Fruit fly (Drosophila melanogaster): ENCODE data around the gene CG5412.

CG5412 gene

dm6 chr3R:20549855-20550603 lies 26.8 kb upstream of the CG5412 start (continued):
- TF ChIP-seq CG9932 (GFP tag; IDR thresholded peaks at IDR 0.05): peak; percentile 78
- TF ChIP-seq CG10431 (GFP tag; optimal IDR thresholded peaks at IDR 0.05): peak; percentile 55
- peak; percentile 81 for TF ChIP-seq odd (GFP tag; optimal IDR thresholded peaks at IDR 0.05)
- peak in 1 of 2 experiments; percentile 21 for TF ChIP-seq crp (GFP tag; optimal IDR thresholded peaks at IDR 0.05)
- TF ChIP-seq schlank (tag; optimal IDR thresholded peaks at IDR 0.05): peak; percentile 49
- peak; percentile 97 for TF ChIP-seq row (GFP tag; IDR thresholded peaks at IDR 0.05)
- peak; percentile 93 for TF ChIP-seq Blimp-1 (GFP tag; optimal IDR thresholded peaks at IDR 0.05)
- peak; percentile 54 for TF ChIP-seq Nf-YB (GFP tag; optimal IDR thresholded peaks at IDR 0.05)
- peak; percentile 25 for TF ChIP-seq trh (GFP tag; optimal IDR thresholded peaks at IDR 0.05)
- peak; percentile 32; the same call in 1 of the 2 replicates for TF ChIP-seq amos (GFP tag; IDR thresholded peaks at IDR 0.05; ENCODE audit: partially characterized antibody)
- peak; percentile 77 for TF ChIP-seq ttk (GFP tag; IDR thresholded peaks at IDR 0.05)
- peak; percentile 56 for TF ChIP-seq CG3065 (GFP tag; optimal IDR thresholded peaks at IDR 0.05)
- TF ChIP-seq CG4328 (GFP tag; optimal IDR thresholded peaks at IDR 0.05): peak; percentile 73
- TF ChIP-seq br (optimal IDR thresholded peaks at IDR 0.05): no peak
- TF ChIP-seq Dad (GFP tag; optimal IDR thresholded peaks at IDR 0.05): no peak
- peak; percentile 16 for TF ChIP-seq Mes4 (GFP tag; optimal IDR thresholded peaks at IDR 0.05)
- peak; percentile 71 for TF ChIP-seq klu (GFP tag; IDR thresholded peaks at IDR 0.05)
- no peak for TF ChIP-seq CG14860 (GFP tag; IDR thresholded peaks at IDR 0.05; ENCODE audit: partially characterized antibody)
- peak; percentile 64 for TF ChIP-seq D19B (GFP tag; optimal IDR thresholded peaks at IDR 0.05)
- peak; percentile 70; the same call in 2 of the 3 replicates for TF ChIP-seq ase (GFP tag; IDR thresholded peaks at IDR 0.05)
- peak; percentile 78 for TF ChIP-seq Optix (GFP tag; IDR thresholded peaks at IDR 0.05)
- peak; percentile 65 for TF ChIP-seq CG8281 (tag; optimal IDR thresholded peaks at IDR 0.05)
- TF ChIP-seq lbe (GFP tag; optimal IDR thresholded peaks at IDR 0.05): peak; percentile 63
- peak; percentile 92 for TF ChIP-seq CG10979 (tag; optimal IDR thresholded peaks at IDR 0.05)
- TF ChIP-seq ewg (GFP tag; optimal IDR thresholded peaks at IDR 0.05): peak; percentile 68
- TF ChIP-seq Hsf (GFP tag; optimal IDR thresholded peaks at IDR 0.05): peak; percentile 67
- peak; percentile 76 to 91 for TF ChIP-seq bsh (GFP tag; optimal IDR thresholded peaks at IDR 0.05)
- TF ChIP-seq psq (GFP tag; optimal IDR thresholded peaks at IDR 0.05): peak; percentile 69
- peak; percentile 85 for TF ChIP-seq CG17361 (GFP tag; IDR thresholded peaks at IDR 0.05)
- TF ChIP-seq Hr3 (GFP tag; optimal IDR thresholded peaks at IDR 0.05): peak; percentile 83
- TF ChIP-seq CG4854 (GFP tag; optimal IDR thresholded peaks at IDR 0.05): peak; percentile 45
- peak; percentile 77 for TF ChIP-seq CG1529 (GFP tag; optimal IDR thresholded peaks at IDR 0.05)
- TF ChIP-seq crc (GFP tag; optimal IDR thresholded peaks at IDR 0.05): no peak
- no peak for TF ChIP-seq Hr39 (optimal IDR thresholded peaks at IDR 0.05)
- TF ChIP-seq CkIIα-i1 (GFP tag; IDR thresholded peaks at IDR 0.05): no peak
- TF ChIP-seq Chrac-16 (GFP tag; optimal IDR thresholded peaks at IDR 0.05): peak; percentile 70
- peak; percentile 42 for TF ChIP-seq CG1603 (tag; optimal IDR thresholded peaks at IDR 0.05)
- TF ChIP-seq crol (GFP tag; IDR thresholded peaks at IDR 0.05): peak; percentile 95
- no peak for TF ChIP-seq bbx (GFP tag; IDR thresholded peaks at IDR 0.05; ENCODE audit: partially characterized antibody)
- peak; percentile 63 for TF ChIP-seq ro (GFP tag; IDR thresholded peaks at IDR 0.05)
- TF ChIP-seq CG31224 (GFP tag; IDR thresholded peaks at IDR 0.05): peak; percentile 67; the same call in 1 of the 2 replicates
- TF ChIP-seq ssp (GFP tag; IDR thresholded peaks at IDR 0.05): peak; percentile 71
- TF ChIP-seq pum (GFP tag; optimal IDR thresholded peaks at IDR 0.05): peak; percentile 12
- TF ChIP-seq CG43689 (GFP tag; IDR thresholded peaks at IDR 0.05): peak; percentile 37; the same call in 1 of the 2 replicates
- TF ChIP-seq vvl (GFP tag; IDR thresholded peaks at IDR 0.05): peak; percentile 90
- no peak for TF ChIP-seq gfzf (GFP tag; optimal IDR thresholded peaks at IDR 0.05)
- no peak for TF ChIP-seq sc (optimal IDR thresholded peaks at IDR 0.05)
- peak; percentile 84 for TF ChIP-seq sc (GFP tag; optimal IDR thresholded peaks at IDR 0.05)
- TF ChIP-seq fu2 (GFP tag; optimal IDR thresholded peaks at IDR 0.05): no peak
- peak; percentile 77 for TF ChIP-seq CG17802 (tag; optimal IDR thresholded peaks at IDR 0.05)

Measured in whole organism, embryonic.